Fruit fly (Drosophila melanogaster) whole organism: ENCODE results near the gene tctn.

ENCODE experiments used
- CG8478 ChIP-seq: fragments of >200 bp; optimal IDR thresholded peaks from 2 replicates; lab custom pipeline; 2018; ENCODE audit warnings: inconsistent platforms
- Dll ChIP-seq: fragments of >200 bp; optimal IDR thresholded peaks from 2 replicates; lab custom pipeline; 2017
- pan ChIP-seq: fragments of >200 bp; optimal IDR thresholded peaks from 2 replicates; lab custom pipeline; 2017
- psq ChIP-seq: fragments of >200 bp; optimal IDR thresholded peaks from 2 replicates; lab custom pipeline; 2017
- usp ChIP-seq: fragments of >200 bp; optimal IDR thresholded peaks from 2 replicates; lab custom pipeline; 2017; ENCODE audit warnings: missing biosample characterization, missing genetic modification characterization, mixed read lengths

DNA sequence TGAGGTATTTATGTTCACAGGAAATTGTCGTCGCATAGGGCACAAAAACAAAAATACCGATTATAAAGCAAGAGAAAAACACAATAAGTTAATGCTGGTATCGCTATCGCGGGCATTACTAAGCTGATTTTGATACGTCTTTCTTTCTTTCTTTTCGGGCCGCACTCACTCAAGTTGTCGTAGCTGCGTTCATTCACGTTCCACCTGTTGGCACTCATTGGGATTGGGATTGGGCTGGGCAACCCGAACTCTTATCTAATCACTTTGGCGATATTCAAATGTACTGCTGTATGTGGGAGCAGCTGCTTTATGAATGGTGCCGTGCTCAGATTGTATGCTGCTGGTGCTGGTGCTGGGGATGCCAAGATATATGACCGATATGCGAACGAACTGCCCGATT, 45.8 kb downstream of the tctn start:
- TF ChIP-seq pan (lab: Kevin White, UChicago) (no peak), CG8478 (lab: Kevin White, UChicago) (no peak), psq (no peak), Dll (lab: Kevin White, UChicago) (no peak), usp (GFP tag; lab: Kevin White, UChicago) (no peak)
